Fruit fly (Drosophila melanogaster) whole organism, embryonic: ENCODE results near the gene EMC5.

ENCODE experiments used
- Bdp1 ChIP-seq: fragments of 200-800 bp; sonication (Bioruptor generic); optimal IDR thresholded peaks from 3 replicates; lab custom pipeline; 2016; ENCODE audit warnings: missing biosample characterization, missing genetic modification characterization
- CG10147 ChIP-seq: fragments of 200-800 bp; sonication (Bioruptor generic); optimal IDR thresholded peaks from 2 replicates; lab custom pipeline; 2019; ENCODE audit warnings: missing biosample characterization, mild to moderate bottlenecking, missing genetic modification characterization, moderate library complexity
- CG10267 ChIP-seq: fragments of 200-800 bp; sonication (Bioruptor generic); optimal IDR thresholded peaks from 2 replicates; lab custom pipeline; 2018; ENCODE audit warnings: missing biosample characterization, mild to moderate bottlenecking, missing genetic modification characterization, moderate library complexity
- CG10431 ChIP-seq: fragments of 200-800 bp; sonication (Bioruptor generic); optimal IDR thresholded peaks from 3 replicates; lab custom pipeline; 2018; ENCODE audit warnings: missing biosample characterization, mild to moderate bottlenecking, missing genetic modification characterization
- CG11085 ChIP-seq: fragments of 200-800 bp; sonication (Bioruptor generic); IDR thresholded peaks from 2 replicates; pipeline ENCODE4 v1.3.6; 2022; ENCODE audit warnings: missing biosample characterization, missing genetic modification characterization
- CG12104 ChIP-seq: fragments of 200-800 bp; sonication (Bioruptor generic); optimal IDR thresholded peaks from 3 replicates; lab custom pipeline; 2016; ENCODE audit warnings: missing biosample characterization, missing genetic modification characterization
- CG12942 ChIP-seq: fragments of 200-800 bp; sonication (Bioruptor generic); optimal IDR thresholded peaks from 3 replicates; lab custom pipeline; 2016; ENCODE audit warnings: missing biosample characterization, missing genetic modification characterization
- CG14860 ChIP-seq: fragments of 200-800 bp; sonication (Bioruptor generic); IDR thresholded peaks from 3 replicates; pipeline ENCODE4 v1.3.6; 2022; ENCODE audit warnings: missing biosample characterization, missing genetic modification characterization; ENCODE audit not compliant: partially characterized antibody
- CG15514 ChIP-seq: fragments of 200-800 bp; sonication (Bioruptor generic); optimal IDR thresholded peaks from 3 replicates; lab custom pipeline; 2017; ENCODE audit warnings: missing biosample characterization, missing genetic modification characterization, mild to moderate bottlenecking, moderate library complexity, missing genetic modification reagents
- CG15696 ChIP-seq: fragments of 200-800 bp; sonication (Bioruptor generic); optimal IDR thresholded peaks from 2 replicates; lab custom pipeline; 2019; ENCODE audit warnings: missing biosample characterization, mild to moderate bottlenecking, missing genetic modification characterization, moderate library complexity
- CG2116 ChIP-seq: fragments of 200-800 bp; sonication (Bioruptor generic); optimal IDR thresholded peaks from 3 replicates; lab custom pipeline; 2018; ENCODE audit warnings: missing biosample characterization, mild to moderate bottlenecking, missing genetic modification characterization
- CG30403 ChIP-seq: fragments of 200-800 bp; sonication (Bioruptor generic); optimal IDR thresholded peaks from 3 replicates; lab custom pipeline; 2016; ENCODE audit warnings: missing biosample characterization, missing genetic modification characterization
- CG34224 ChIP-seq: fragments of 200-800 bp; sonication (Bioruptor generic); IDR thresholded peaks from 3 replicates; pipeline ENCODE4 v1.3.6; 2022; ENCODE audit warnings: missing biosample characterization, missing genetic modification characterization; ENCODE audit not compliant: partially characterized antibody
- CG3995 ChIP-seq: fragments of 200-800 bp; sonication (Bioruptor generic); optimal IDR thresholded peaks from 3 replicates; lab custom pipeline; 2016; ENCODE audit warnings: missing biosample characterization, missing genetic modification characterization
- CG42726 ChIP-seq: fragments of 200-800 bp; sonication (Bioruptor generic); IDR thresholded peaks from 2 replicates; pipeline ENCODE4 v1.3.6; 2022; ENCODE audit warnings: missing biosample characterization, missing genetic modification characterization; ENCODE audit not compliant: partially characterized antibody
- CG4820 ChIP-seq: fragments of 200-800 bp; sonication (Bioruptor generic); optimal IDR thresholded peaks from 3 replicates; lab custom pipeline; 2016; ENCODE audit warnings: missing biosample characterization, missing genetic modification characterization
- CG5953 ChIP-seq: fragments of 200-800 bp; sonication (Bioruptor generic); IDR thresholded peaks from 2 replicates; pipeline ENCODE4 v1.3.6; 2022; ENCODE audit warnings: missing biosample characterization, missing genetic modification characterization
- CG9215 ChIP-seq: fragments of 200-800 bp; sonication (Bioruptor generic); IDR thresholded peaks from 2 replicates; pipeline ENCODE4 v1.3.6; 2022; ENCODE audit warnings: missing biosample characterization, missing genetic modification characterization
- CG9817 ChIP-seq: fragments of 200-800 bp; sonication (Bioruptor generic); optimal IDR thresholded peaks from 2 replicates; lab custom pipeline; 2018; ENCODE audit warnings: missing biosample characterization, mild to moderate bottlenecking, missing genetic modification characterization, moderate library complexity
- Dfd ChIP-seq, 2 experiments: fragments of >200 bp; optimal IDR thresholded peaks; 2 replicates each; lab custom pipeline; 2017; ENCODE audit warnings: missing biosample characterization in 2 of 2, missing genetic modification characterization in 2 of 2
- Dref ChIP-seq: fragments of 200-800 bp; sonication (Bioruptor generic); IDR thresholded peaks from 2 replicates; pipeline ENCODE4 v1.3.6; 2022; ENCODE audit warnings: missing biosample characterization, missing genetic modification characterization
- HLH3B ChIP-seq: fragments of 200-800 bp; sonication (Bioruptor generic); IDR thresholded peaks from 2 replicates; pipeline ENCODE4 v1.3.6; 2022; ENCODE audit warnings: missing biosample characterization, missing genetic modification characterization
- Hand ChIP-seq: fragments of 200-800 bp; sonication (Bioruptor generic); optimal IDR thresholded peaks from 2 replicates; lab custom pipeline; 2017; ENCODE audit warnings: mild to moderate bottlenecking, missing biosample characterization, missing genetic modification reagents, missing genetic modification characterization
- Hr3 ChIP-seq: fragments of 200-800 bp; sonication (Bioruptor generic); optimal IDR thresholded peaks from 3 replicates; lab custom pipeline; 2016; ENCODE audit warnings: missing biosample characterization, missing genetic modification characterization
- Hr51 ChIP-seq, 2 experiments: fragments of 200-800 bp; sonication (Bioruptor generic); optimal IDR thresholded peaks; 2 replicates in 1 of 2; 3 replicates in 1 of 2; lab custom pipeline; 2016 to 2018; ENCODE audit warnings: missing biosample characterization in 2 of 2, missing genetic modification characterization in 2 of 2, mild to moderate bottlenecking in 1 of 2, moderate library complexity in 1 of 2
- Kr ChIP-seq: fragments of 200-800 bp; sonication (Bioruptor generic); optimal IDR thresholded peaks from 2 replicates; lab custom pipeline; 2017; ENCODE audit warnings: missing biosample characterization, mild to moderate bottlenecking, missing genetic modification characterization
- Lhr ChIP-seq: fragments of 200-800 bp; sonication (Bioruptor generic); optimal IDR thresholded peaks from 3 replicates; lab custom pipeline; 2017; ENCODE audit warnings: mild to moderate bottlenecking, missing biosample characterization, missing genetic modification reagents, missing genetic modification characterization
- Lim3 ChIP-seq: fragments of 200-800 bp; sonication (Bioruptor generic); IDR thresholded peaks from 2 replicates; pipeline ENCODE4 v1.3.6; 2022; ENCODE audit warnings: missing biosample characterization, missing genetic modification characterization
- Opbp ChIP-seq: fragments of 200-800 bp; sonication (Bioruptor generic); IDR thresholded peaks from 3 replicates; pipeline ENCODE4 v1.3.6; 2022; ENCODE audit warnings: missing biosample characterization, missing genetic modification characterization; ENCODE audit not compliant: partially characterized antibody
- Rx ChIP-seq: fragments of 200-800 bp; sonication (Bioruptor generic); IDR thresholded peaks from 2 replicates; pipeline ENCODE4 v1.3.6; 2022; ENCODE audit warnings: missing biosample characterization, missing genetic modification characterization
- Sin3A ChIP-seq: fragments of >200 bp; optimal IDR thresholded peaks from 2 replicates; lab custom pipeline; 2018
- Stat92E ChIP-seq, 3 experiments: fragments of >200 bp in 2 of 3; fragments of 200-800 bp in 1 of 3; sonication (Bioruptor generic) in 1 of 3; optimal IDR thresholded peaks; 2 replicates each; lab custom pipeline; 2017 to 2019; ENCODE audit warnings: missing biosample characterization in 3 of 3, missing genetic modification characterization in 3 of 3, mild to moderate bottlenecking in 1 of 3, moderate library complexity in 1 of 3
- aop ChIP-seq: fragments of 200-800 bp; sonication (Bioruptor generic); IDR thresholded peaks from 2 replicates; pipeline ENCODE4 v1.3.6; 2022; ENCODE audit warnings: missing biosample characterization, missing genetic modification characterization
- da ChIP-seq: fragments of 200-800 bp; sonication (Bioruptor generic); optimal IDR thresholded peaks from 2 replicates; lab custom pipeline; 2016; ENCODE audit warnings: missing biosample characterization, missing genetic modification characterization
- disco-r ChIP-seq: fragments of 200-800 bp; sonication (Bioruptor generic); optimal IDR thresholded peaks from 2 replicates; lab custom pipeline; 2016; ENCODE audit warnings: missing biosample characterization, missing genetic modification characterization
- eve ChIP-seq, 2 experiments: fragments of >200 bp; optimal IDR thresholded peaks; 2 replicates each; lab custom pipeline; 2017; ENCODE audit warnings: missing biosample characterization in 2 of 2, missing genetic modification characterization in 2 of 2
- ewg ChIP-seq: fragments of 200-800 bp; sonication (Bioruptor generic); optimal IDR thresholded peaks from 3 replicates; lab custom pipeline; 2017; ENCODE audit warnings: mild to moderate bottlenecking, missing biosample characterization, missing genetic modification reagents, missing genetic modification characterization
- gce ChIP-seq: fragments of 200-800 bp; sonication (Bioruptor generic); IDR thresholded peaks from 3 replicates; pipeline ENCODE4 v1.3.6; 2022; ENCODE audit warnings: missing biosample characterization, missing genetic modification characterization
- grn ChIP-seq: fragments of 200-800 bp; sonication (Bioruptor generic); optimal IDR thresholded peaks from 3 replicates; lab custom pipeline; 2017; ENCODE audit warnings: missing biosample characterization, missing genetic modification characterization
- gro ChIP-seq: fragments of 200-800 bp; sonication (Bioruptor generic); optimal IDR thresholded peaks from 2 replicates; lab custom pipeline; 2016; ENCODE audit warnings: missing biosample characterization, missing genetic modification characterization
- nau ChIP-seq: fragments of 200-800 bp; sonication (Bioruptor generic); optimal IDR thresholded peaks from 3 replicates; lab custom pipeline; 2017; ENCODE audit warnings: missing biosample characterization, mild to moderate bottlenecking, missing genetic modification characterization, missing genetic modification reagents
- nom ChIP-seq: fragments of 200-800 bp; sonication (Bioruptor generic); optimal IDR thresholded peaks from 2 replicates; lab custom pipeline; 2017; ENCODE audit warnings: missing biosample characterization, missing genetic modification characterization, mild to moderate bottlenecking, moderate library complexity, missing genetic modification reagents
- peb ChIP-seq: fragments of 200-800 bp; sonication (Bioruptor generic); IDR thresholded peaks from 2 replicates; pipeline ENCODE4 v1.3.6; 2022; ENCODE audit warnings: missing biosample characterization, missing genetic modification characterization
- prd ChIP-seq, 3 experiments: fragments of >200 bp in 2 of 3; fragments of 200-800 bp in 1 of 3; sonication (Bioruptor generic) in 1 of 3; optimal IDR thresholded peaks in 2 of 3; IDR thresholded peaks in 1 of 3; 2 replicates in 2 of 3; 3 replicates in 1 of 3; pipeline versions ENCODE4 v1.3.6 to Lab custom; 2017 to 2022; ENCODE audit warnings: missing biosample characterization in 1 of 3, missing genetic modification characterization in 1 of 3
- rib ChIP-seq: fragments of 200-800 bp; sonication (Bioruptor generic); IDR thresholded peaks from 2 replicates; pipeline ENCODE4 v1.3.6; 2022; ENCODE audit warnings: missing biosample characterization, missing genetic modification characterization
- ro ChIP-seq: fragments of 200-800 bp; sonication (Bioruptor generic); IDR thresholded peaks from 2 replicates; pipeline ENCODE4 v1.3.6; 2022; ENCODE audit warnings: missing biosample characterization, missing genetic modification characterization
- sens-2 ChIP-seq: fragments of 200-800 bp; sonication (Bioruptor generic); IDR thresholded peaks from 2 replicates; pipeline ENCODE4 v1.3.6; 2022; ENCODE audit warnings: missing biosample characterization, missing genetic modification characterization
- so ChIP-seq: fragments of 200-800 bp; sonication (Bioruptor generic); IDR thresholded peaks from 3 replicates; pipeline ENCODE4 v1.3.6; 2022; ENCODE audit warnings: missing biosample characterization, missing genetic modification characterization
- usp ChIP-seq: fragments of >200 bp; optimal IDR thresholded peaks from 2 replicates; lab custom pipeline; 2017; ENCODE audit warnings: missing biosample characterization, missing genetic modification characterization
- zfh2 ChIP-seq: fragments of 200-800 bp; sonication (Bioruptor generic); optimal IDR thresholded peaks from 2 replicates; lab custom pipeline; 2016; ENCODE audit warnings: missing biosample characterization, missing genetic modification characterization

Gene EMC5

dm6 chr2L:19009130-19009529, 21.6 kb downstream of the EMC5 start, which contains the start of gene RpL30 (continued):
- TF ChIP-seq so (GFP tag; lab: Robert Waterston, UW) (peak; percentile 92), peb (GFP tag; lab: Robert Waterston, UW) (peak; percentile 42; the same call in 1 of the 2 replicates), ewg (peak; percentile 84), Kr (peak; percentile 94), Hr3 (GFP tag; lab: Kevin White, UChicago) (peak; percentile 51), CG15514 (GFP tag; lab: Kevin White, UChicago) (peak; percentile 96), CG11085 (GFP tag; lab: Robert Waterston, UW) (peak; percentile 73; the same call in 1 of the 2 replicates), Hand (GFP tag; lab: Kevin White, UChicago) (peak; percentile 91), zfh2 (GFP tag; lab: Kevin White, UChicago) (peak; percentile 87), nom (peak; percentile 95), Dfd (GFP tag; optimal IDR thresholded peaks at IDR 0.05; lab: Kevin White, UChicago) (no peak), CG14860 (GFP tag; lab: Robert Waterston, UW) (no peak), Rx (GFP tag; lab: Robert Waterston, UW) (peak; percentile 84), CG10267 (tag; lab: Kevin White, UChicago) (peak; percentile 92), Lim3 (no peak), disco-r (GFP tag; lab: Kevin White, UChicago) (peak; percentile 84), prd (optimal IDR thresholded peaks at IDR 0.05; lab: Kevin White, UChicago) (no peak), prd (GFP tag; IDR thresholded peaks at IDR 0.05; lab: Robert Waterston, UW) (peak; percentile 71), rib (GFP tag; lab: Robert Waterston, UW) (peak; percentile 76), CG12104 (GFP tag; lab: Kevin White, UChicago) (peak; percentile 91), eve (GFP tag; optimal IDR thresholded peaks at IDR 0.05; lab: Kevin White, UChicago) (no peak), CG42726 (GFP tag; lab: Robert Waterston, UW) (peak; percentile 55), usp (GFP tag; lab: Kevin White, UChicago) (no peak), CG4820 (GFP tag; lab: Kevin White, UChicago) (peak; percentile 74), CG2116 (GFP tag; lab: Kevin White, UChicago) (peak; percentile 90), CG9817 (tag; lab: Kevin White, UChicago) (peak; percentile 80), CG10147 (GFP tag; lab: Kevin White, UChicago) (peak; percentile 85), CG9215 (GFP tag; lab: Robert Waterston, UW) (peak; percentile 60), aop (GFP tag; lab: Robert Waterston, UW) (peak; percentile 62), CG3995 (peak; percentile 74), gce (GFP tag; lab: Robert Waterston, UW) (peak; percentile 94), Lhr (GFP tag; lab: Kevin White, UChicago) (peak; percentile 99), CG10431 (GFP tag; lab: Kevin White, UChicago) (peak; percentile 94), CG34224 (0 out of 3 replicates have a peak, but pooled peaks have one; percentile 55), CG5953 (GFP tag; lab: Robert Waterston, UW) (peak; percentile 89), Hr51 (GFP tag; optimal IDR thresholded peaks at IDR 0.05; lab: Kevin White, UChicago) (peak; percentile 79 to 84), HLH3B (GFP tag; lab: Robert Waterston, UW) (peak; percentile 80), Opbp (GFP tag; lab: Robert Waterston, UW) (peak; percentile 78), nau (GFP tag; lab: Kevin White, UChicago) (peak; percentile 91), da (GFP tag; lab: Kevin White, UChicago) (peak; percentile 88), CG12942 (GFP tag; lab: Kevin White, UChicago) (peak; percentile 84), gro (peak; percentile 90), ro (peak; percentile 44; the same call in 1 of the 2 replicates), Stat92E (GFP tag; optimal IDR thresholded peaks at IDR 0.05; lab: Kevin White, UChicago) (peak in 1 of 3 experiments; percentile 90), Bdp1 (GFP tag; lab: Kevin White, UChicago) (peak; percentile 75), sens-2 (peak; percentile 90), Dref (GFP tag; lab: Robert Waterston, UW) (peak; percentile 52), Sin3A (peak; percentile 84), CG30403 (GFP tag; lab: Kevin White, UChicago) (peak; percentile 72), grn (GFP tag; lab: Kevin White, UChicago) (peak; percentile 90), CG15696 (peak; percentile 59)
